Worm (Caenorhabditis elegans): ENCODE results near the gene F46H5.3.

The F46H5.3 gene

DNA sequence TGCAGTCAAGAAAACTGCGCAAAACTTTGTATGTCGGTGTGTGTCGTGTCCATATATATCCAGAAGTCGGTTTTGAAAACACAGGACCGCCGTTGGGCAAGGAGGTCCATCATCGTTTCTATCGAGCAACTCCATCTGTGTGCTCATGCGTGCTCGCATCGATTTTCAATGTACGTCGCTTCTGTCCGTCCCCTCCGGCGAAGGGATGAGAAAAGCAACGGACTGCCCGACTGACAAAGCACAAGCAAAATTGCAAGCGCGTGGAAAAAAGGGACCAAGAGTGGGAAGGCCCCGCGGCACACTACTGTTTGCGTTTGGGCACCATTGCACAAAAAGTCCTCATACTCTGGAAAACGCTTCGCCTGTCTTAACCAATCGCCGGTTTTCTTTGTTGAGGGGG, 16.1 kb downstream of the F46H5.3 start:
- TF ChIP-seq mls-2 (tag; optimal IDR thresholded peaks at IDR 0.05) (peak; percentile 1), M03D4.4 (tag; optimal IDR thresholded peaks at IDR 0.05) (no peak)

DNA sequence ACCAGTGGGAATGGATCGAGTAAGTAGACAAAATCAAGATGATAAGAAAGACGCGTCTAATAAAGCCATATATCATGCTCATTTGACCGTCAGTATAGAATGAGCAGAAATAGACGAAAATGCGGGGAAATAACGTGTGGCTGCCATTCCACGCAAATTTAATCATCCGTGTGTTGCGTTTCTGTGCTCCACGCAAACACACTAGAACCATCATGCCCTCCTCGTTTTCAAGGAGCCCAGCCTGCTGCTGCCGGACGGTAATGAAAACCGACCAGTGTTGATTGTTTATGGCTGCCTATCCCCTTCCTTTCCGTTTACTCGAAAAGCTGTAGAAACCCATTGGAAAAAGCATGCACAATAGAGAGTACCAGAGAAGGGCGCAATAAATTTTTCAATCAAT, 18.3 kb downstream of the F46H5.3 start:
- TF ChIP-seq nhr-12 (tag; optimal IDR thresholded peaks at IDR 0.05) (no peak), nhr-76 (tag; optimal IDR thresholded peaks at IDR 0.05) (no peak), ceh-43 (GFP tag; optimal IDR thresholded peaks at IDR 0.05) (no peak), snpc-4 (tag; optimal IDR thresholded peaks at IDR 0.05) (no peak), blmp-1 (tag; optimal IDR thresholded peaks at IDR 0.05) (no peak), lsy-2 (tag; optimal IDR thresholded peaks at IDR 0.05) (no peak), bed-3 (GFP tag; optimal IDR thresholded peaks at IDR 0.05) (no peak), M03D4.4 (tag; optimal IDR thresholded peaks at IDR 0.05) (no peak), pha-4 (tag; optimal IDR thresholded peaks at IDR 0.05) (no peak), ces-1 (GFP tag; optimal IDR thresholded peaks at IDR 0.05) (peak; percentile 63), zip-8 (tag; optimal IDR thresholded peaks at IDR 0.05) (no peak), hlh-1 (tag; optimal IDR thresholded peaks at IDR 0.05) (no peak), nhr-2 (tag; optimal IDR thresholded peaks at IDR 0.05) (no peak), mls-2 (tag; optimal IDR thresholded peaks at IDR 0.05) (peak; percentile 54), ztf-11 (tag; optimal IDR thresholded peaks at IDR 0.05) (no peak), lin-13 (tag; optimal IDR thresholded peaks at IDR 0.05) (no peak)

DNA sequence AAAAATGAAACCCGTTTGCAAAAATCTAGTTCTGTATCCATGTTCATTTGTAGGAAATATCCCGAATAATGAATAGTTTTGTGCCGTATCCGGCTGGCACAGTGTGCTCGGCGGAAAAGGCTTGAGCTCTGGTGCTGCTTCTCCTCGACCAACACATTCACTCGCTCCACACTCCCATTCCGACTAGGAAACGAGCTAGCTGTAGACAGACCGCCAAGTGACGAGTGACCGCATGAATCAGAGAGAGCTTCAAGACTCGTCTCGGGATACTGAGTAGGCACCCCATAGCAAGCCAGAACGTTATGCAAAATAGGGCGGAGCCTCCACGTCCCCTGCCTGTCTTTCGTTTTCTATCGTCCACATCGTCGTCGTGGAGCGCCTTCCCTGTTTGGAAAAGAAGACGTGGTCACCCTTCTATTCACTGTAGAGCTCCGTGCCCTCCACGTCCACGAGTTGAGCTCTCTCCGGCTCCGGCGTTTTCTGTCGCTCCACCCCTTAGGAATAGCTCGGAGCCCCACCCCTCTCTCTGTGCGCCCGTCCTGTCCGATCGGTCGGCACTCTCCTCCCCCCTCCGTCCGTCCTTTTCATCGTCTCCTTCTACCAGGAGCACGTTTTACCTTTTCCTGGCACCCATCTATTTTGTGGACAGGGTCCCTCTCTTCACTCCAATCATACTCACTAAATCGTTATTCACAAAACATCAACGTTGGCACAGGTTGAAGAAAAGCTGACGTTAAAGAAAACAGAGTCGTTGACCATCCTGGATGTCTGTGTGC, 20.6 kb downstream of the F46H5.3 start, which contains the start of gene syd-9:
syd-9 (plus strand) TSS at position 394 of the 776 bp plus-strand sequence.
- peak; percentile 49 for TF ChIP-seq mls-2 (tag; optimal IDR thresholded peaks at IDR 0.05)
- no peak for TF ChIP-seq unc-120 (tag; optimal IDR thresholded peaks at IDR 0.05; ENCODE audit: poor library complexity, severe bottlenecking)
- TF ChIP-seq unc-62 (GFP tag; optimal IDR thresholded peaks at IDR 0.05) = no peak
- no peak for TF ChIP-seq nhr-2 (tag; optimal IDR thresholded peaks at IDR 0.05)
- no peak for TF ChIP-seq lin-32 (GFP tag; optimal IDR thresholded peaks at IDR 0.05)
- TF ChIP-seq ceh-39 (tag; optimal IDR thresholded peaks at IDR 0.05) = no peak
- TF ChIP-seq ceh-43 (GFP tag; optimal IDR thresholded peaks at IDR 0.05) = no peak
- TF ChIP-seq nhr-237 (tag; optimal IDR thresholded peaks at IDR 0.05) = no peak
- TF ChIP-seq flh-1 (GFP tag; optimal IDR thresholded peaks at IDR 0.05) = no peak
- peak; percentile 32 for TF ChIP-seq sptf-1 (tag; optimal IDR thresholded peaks at IDR 0.05)

DNA sequence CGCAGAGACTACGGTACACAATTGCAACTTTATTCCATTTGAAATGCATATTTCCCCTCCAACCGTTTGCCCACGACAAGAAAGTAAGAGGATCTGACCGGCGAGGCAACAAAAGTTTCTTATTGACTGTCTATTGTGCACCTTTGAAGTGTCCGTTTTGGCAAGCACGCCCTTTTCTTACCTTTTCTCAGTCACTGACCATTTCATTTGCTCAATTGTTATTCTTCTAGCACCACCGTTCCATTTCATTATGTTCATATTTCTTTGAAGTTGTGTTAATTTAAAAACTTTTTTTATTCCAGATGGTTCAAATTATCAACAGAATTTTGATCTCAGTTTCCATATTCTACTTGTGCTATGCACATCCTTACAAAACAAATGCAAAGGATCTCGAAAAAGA, 27.1 kb downstream of the F46H5.3 start, which contains the start of gene spp-22:
spp-22 (plus strand) TSS at position 301 of the 400 bp plus-strand sequence.
- TF ChIP-seq nhr-12 (tag; optimal IDR thresholded peaks at IDR 0.05) = no peak
- TF ChIP-seq sem-2 (GFP tag; optimal IDR thresholded peaks at IDR 0.05) = no peak
- TF ChIP-seq ceh-83 (GFP tag; optimal IDR thresholded peaks at IDR 0.05) = no peak
- no peak for TF ChIP-seq lin-13 (tag; optimal IDR thresholded peaks at IDR 0.05)
- TF ChIP-seq nhr-2 (tag; optimal IDR thresholded peaks at IDR 0.05) = no peak
- TF ChIP-seq M03D4.4 (tag; optimal IDR thresholded peaks at IDR 0.05) = no peak
- TF ChIP-seq elt-3 (tag; optimal IDR thresholded peaks at IDR 0.05) = no peak
- no peak for TF ChIP-seq blmp-1 (tag; optimal IDR thresholded peaks at IDR 0.05)
- TF ChIP-seq ces-1 (GFP tag; optimal IDR thresholded peaks at IDR 0.05) = no peak
- TF ChIP-seq zip-8 (tag; optimal IDR thresholded peaks at IDR 0.05) = no peak
- TF ChIP-seq nhr-237 (tag; optimal IDR thresholded peaks at IDR 0.05) = no peak
- TF ChIP-seq mep-1 (tag; optimal IDR thresholded peaks at IDR 0.05) = no peak
- TF ChIP-seq snpc-4 (tag; optimal IDR thresholded peaks at IDR 0.05) = no peak
- TF ChIP-seq tbx-8 (GFP tag; optimal IDR thresholded peaks at IDR 0.05) = no peak
- TF ChIP-seq unc-39 (tag; optimal IDR thresholded peaks at IDR 0.05) = no peak
- TF ChIP-seq sptf-1 (tag; optimal IDR thresholded peaks at IDR 0.05) = no peak
- no peak for TF ChIP-seq mls-2 (tag; optimal IDR thresholded peaks at IDR 0.05)

DNA sequence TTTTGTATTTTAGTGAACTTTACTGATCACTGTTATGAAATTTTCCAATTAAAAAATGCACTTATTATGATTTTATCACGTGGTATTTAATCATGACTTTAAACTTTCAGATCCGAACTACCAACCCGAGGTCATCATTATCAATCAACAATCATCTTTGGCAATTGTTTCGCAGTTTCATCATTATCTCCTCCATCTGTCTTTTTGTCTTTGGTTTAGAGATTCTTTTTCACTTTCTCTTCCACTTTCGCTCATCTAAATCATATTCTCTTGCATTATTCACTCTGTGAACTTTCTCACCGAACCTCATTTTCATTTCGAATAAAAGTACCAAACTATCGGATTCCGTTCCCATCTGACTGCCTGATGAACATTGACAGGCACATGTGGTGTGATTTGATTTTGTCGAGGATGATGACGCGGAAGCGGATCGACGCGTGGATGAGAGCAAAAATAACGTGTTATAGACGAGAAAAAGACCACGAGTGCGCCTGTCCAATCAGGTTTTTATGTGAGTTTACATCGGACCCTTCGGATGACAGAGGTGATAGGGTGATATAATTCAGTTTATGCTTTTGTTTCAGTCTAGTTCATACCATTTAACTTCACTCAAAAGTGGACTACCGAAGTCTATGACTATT, 27.9 kb downstream of the F46H5.3 start:
- TF ChIP-seq ceh-39 (tag; optimal IDR thresholded peaks at IDR 0.05) = no peak
- no peak for TF ChIP-seq flh-1 (GFP tag; optimal IDR thresholded peaks at IDR 0.05)
- no peak for TF ChIP-seq cnd-1 (tag; optimal IDR thresholded peaks at IDR 0.05)
- TF ChIP-seq hlh-1 (tag; optimal IDR thresholded peaks at IDR 0.05) = peak; percentile 41
- TF ChIP-seq nhr-28 (tag; optimal IDR thresholded peaks at IDR 0.05) = no peak
- TF ChIP-seq nhr-76 (tag; optimal IDR thresholded peaks at IDR 0.05) = no peak
- TF ChIP-seq mls-2 (tag; optimal IDR thresholded peaks at IDR 0.05) = no peak
- no peak for TF ChIP-seq drap-1 (GFP tag; optimal IDR thresholded peaks at IDR 0.05)
